Fruit fly (Drosophila melanogaster) whole organism, embryonic: ENCODE measurements around the gene CG42671.

Experiments
- CG15514 ChIP-seq: fragments of 200-800 bp; sonication (Bioruptor generic); optimal IDR thresholded peaks from 3 replicates; lab custom pipeline; 2017; ENCODE audit warnings: missing biosample characterization, missing genetic modification characterization, mild to moderate bottlenecking, moderate library complexity, missing genetic modification reagents
- CG17361 ChIP-seq: fragments of 200-800 bp; sonication (Bioruptor generic); IDR thresholded peaks from 3 replicates; pipeline ENCODE4 v1.3.6; 2022; ENCODE audit warnings: missing biosample characterization, missing genetic modification characterization
- CG3281 ChIP-seq: fragments of 200-800 bp; sonication (Bioruptor generic); optimal IDR thresholded peaks from 3 replicates; lab custom pipeline; 2017; ENCODE audit warnings: missing biosample characterization, mild to moderate bottlenecking, missing genetic modification characterization
- CG4282 ChIP-seq: fragments of 200-800 bp; sonication (Bioruptor generic); optimal IDR thresholded peaks from 2 replicates; lab custom pipeline; 2016; ENCODE audit warnings: missing biosample characterization, missing genetic modification characterization
- CG4707 ChIP-seq: fragments of 200-800 bp; sonication (Bioruptor generic); optimal IDR thresholded peaks from 2 replicates; lab custom pipeline; 2018; ENCODE audit warnings: missing biosample characterization, mild to moderate bottlenecking, missing genetic modification characterization, moderate library complexity
- CG8478 ChIP-seq: fragments of >200 bp; optimal IDR thresholded peaks from 2 replicates; lab custom pipeline; 2018
- Fer1 ChIP-seq: fragments of 200-800 bp; sonication (Bioruptor generic); optimal IDR thresholded peaks from 2 replicates; lab custom pipeline; 2017; ENCODE audit warnings: missing biosample characterization, mild to moderate bottlenecking, missing genetic modification characterization
- Hey ChIP-seq: fragments of 200-800 bp; sonication (Bioruptor generic); optimal IDR thresholded peaks from 3 replicates; lab custom pipeline; 2018; ENCODE audit warnings: missing biosample characterization, mild to moderate bottlenecking, missing genetic modification characterization
- btn ChIP-seq: fragments of 200-800 bp; sonication (Bioruptor generic); optimal IDR thresholded peaks from 2 replicates; lab custom pipeline; 2016; ENCODE audit warnings: missing biosample characterization, missing genetic modification characterization
- mam ChIP-seq: fragments of 200-800 bp; sonication (Bioruptor generic); optimal IDR thresholded peaks from 3 replicates; lab custom pipeline; 2016; ENCODE audit warnings: missing biosample characterization, missing genetic modification characterization
- peb ChIP-seq: fragments of 200-800 bp; sonication (Bioruptor generic); IDR thresholded peaks from 2 replicates; pipeline ENCODE4 v1.3.6; 2022; ENCODE audit warnings: missing biosample characterization, missing genetic modification characterization
- run ChIP-seq: fragments of 200-800 bp; sonication (Bioruptor generic); optimal IDR thresholded peaks from 3 replicates; lab custom pipeline; 2018; ENCODE audit warnings: missing biosample characterization, mild to moderate bottlenecking, missing genetic modification characterization
- ttk ChIP-seq: fragments of 200-800 bp; sonication (Bioruptor generic); IDR thresholded peaks from 2 replicates; pipeline ENCODE4 v2.1.2; 2022; ENCODE audit warnings: missing biosample characterization, missing genetic modification characterization

- TF ChIP-seq CG4282 (GFP tag; lab: Kevin White, UChicago) (peak; percentile 23), CG4707 (GFP tag; lab: Kevin White, UChicago) (no peak), peb (GFP tag; lab: Robert Waterston, UW) (no peak), mam (GFP tag; lab: Kevin White, UChicago) (peak; percentile 45), CG3281 (GFP tag; lab: Kevin White, UChicago) (peak; percentile 33), Fer1 (peak; percentile 69), ttk (no peak), run (tag; lab: Kevin White, UChicago) (peak; percentile 2), btn (GFP tag; lab: Kevin White, UChicago) (no peak), CG8478 (lab: Kevin White, UChicago) (no peak), Hey (tag; lab: Kevin White, UChicago) (no peak), CG15514 (peak; percentile 95), CG17361 (GFP tag; lab: Robert Waterston, UW) (0 out of 3 replicates have a peak, but pooled peaks have one; percentile 41)
Measured at dm6 chr3L:11210517-11210916, 3.8 kb upstream of the CG42671 start, which contains the start of the genes Ube3a and CG7600.
